Worm (Caenorhabditis elegans) whole organism, L1 larva: ENCODE results near the gene rmd-3.

Experiments used
- C16A3.4 ChIP-seq: fragments of 150-350 bp; optimal IDR thresholded peaks from 2 replicates; lab custom pipeline; 2014; ENCODE audit warnings: missing biosample characterization, missing genetic modification characterization
- C34B4.2 ChIP-seq: sonication (generic microtip); optimal IDR thresholded peaks from 2 replicates; lab custom pipeline; 2017; ENCODE audit warnings: mild to moderate bottlenecking, missing genetic modification characterization, missing compliant biosample characterization
- F16B12.6 ChIP-seq: fragments of 150-350 bp; optimal IDR thresholded peaks from 2 replicates; lab custom pipeline; 2014; ENCODE audit warnings: missing biosample characterization, missing genetic modification characterization
- aha-1 ChIP-seq: fragments of 150-350 bp; optimal IDR thresholded peaks from 2 replicates; lab custom pipeline; 2014; ENCODE audit warnings: missing biosample characterization, missing genetic modification characterization
- ama-1 ChIP-seq: fragments of 150-350 bp; optimal IDR thresholded peaks from 2 replicates; lab custom pipeline; 2014
- blmp-1 ChIP-seq: fragments of 150-350 bp; optimal IDR thresholded peaks from 2 replicates; lab custom pipeline; 2014; ENCODE audit warnings: missing biosample characterization, missing genetic modification characterization
- ceh-63 ChIP-seq: fragments of 200-800 bp; sonication (Bioruptor generic); optimal IDR thresholded peaks from 2 replicates; lab custom pipeline; 2018; ENCODE audit warnings: mild to moderate bottlenecking, missing genetic modification characterization, missing compliant biosample characterization
- ceh-8 ChIP-seq: fragments of 200-800 bp; sonication (Bioruptor generic); optimal IDR thresholded peaks from 2 replicates; lab custom pipeline; 2018; ENCODE audit warnings: mild to moderate bottlenecking, missing genetic modification characterization, moderate library complexity, missing compliant biosample characterization
- ceh-82 ChIP-seq, 3 experiments: fragments of 150-350 bp in 1 of 3; sonication (generic microtip) in 2 of 3; optimal IDR thresholded peaks; 2 replicates each; lab custom pipeline; 2014 to 2017; ENCODE audit warnings: missing biosample characterization in 3 of 3, missing genetic modification characterization in 3 of 3
- ceh-88 ChIP-seq: fragments of 200-800 bp; sonication (Bioruptor generic); IDR thresholded peaks from 2 replicates; pipeline ENCODE4 v1.3.6; 2022; ENCODE audit warnings: missing genetic modification characterization, missing compliant biosample characterization
- dpl-1 ChIP-seq, 3 experiments: fragments of 150-350 bp in 2 of 3; sonication (generic microtip) in 1 of 3; optimal IDR thresholded peaks; 2 replicates each; lab custom pipeline; 2014 to 2017; ENCODE audit warnings: missing biosample characterization in 3 of 3, missing genetic modification characterization in 3 of 3, missing genetic modification reagents in 3 of 3
- efl-1 ChIP-seq, 4 experiments: fragments of 150-350 bp; optimal IDR thresholded peaks in 3 of 4; peaks in 1 of 4; 1 replicate in 1 of 4; 2 replicates in 3 of 4; lab custom pipeline; 2014; ENCODE audit warnings: missing biosample characterization in 2 of 4, missing genetic modification characterization in 2 of 4, missing genetic modification reagents in 2 of 4
- efl-3 ChIP-seq: fragments of 200-800 bp; sonication (Bioruptor generic); optimal IDR thresholded peaks from 2 replicates; lab custom pipeline; 2018; ENCODE audit warnings: mild to moderate bottlenecking, missing genetic modification characterization, missing compliant biosample characterization
- egl-13 ChIP-seq: sonication (generic microtip); optimal IDR thresholded peaks from 2 replicates; lab custom pipeline; 2016; ENCODE audit warnings: missing genotype, missing genetic modification reagents, missing genetic modification characterization, missing compliant biosample characterization
- elt-3 ChIP-seq, 6 experiments: fragments of 150-350 bp in 1 of 6; sonication (generic microtip); optimal IDR thresholded peaks; 2 replicates each; lab custom pipeline; 2017 to 2018; ENCODE audit warnings: missing biosample characterization in 6 of 6, missing genetic modification characterization in 6 of 6, inconsistent platforms in 1 of 6
- grh-1 ChIP-seq: fragments of 200-800 bp; sonication (Bioruptor generic); IDR thresholded peaks from 2 replicates; pipeline ENCODE4 v1.3.6; 2022; ENCODE audit warnings: missing genetic modification reagents, missing genetic modification characterization, missing compliant biosample characterization
- hlh-4 ChIP-seq: sonication (generic microtip); optimal IDR thresholded peaks from 2 replicates; lab custom pipeline; 2016; ENCODE audit warnings: mild to moderate bottlenecking, missing genetic modification characterization, missing compliant biosample characterization
- hpl-2 ChIP-seq: fragments of 150-350 bp; optimal IDR thresholded peaks from 2 replicates; lab custom pipeline; 2014; ENCODE audit warnings: missing biosample characterization, missing genetic modification reagents, missing genetic modification characterization
- irx-1 ChIP-seq: sonication (generic microtip); optimal IDR thresholded peaks from 2 replicates; lab custom pipeline; 2016; ENCODE audit warnings: missing genetic modification characterization, missing compliant biosample characterization
- jun-1 ChIP-seq: fragments of 150-350 bp; optimal IDR thresholded peaks from 2 replicates; lab custom pipeline; 2014; ENCODE audit warnings: missing biosample characterization, missing genetic modification reagents, missing genetic modification characterization
- lin-14 ChIP-seq: fragments of 200-800 bp; sonication (Bioruptor generic); optimal IDR thresholded peaks from 2 replicates; lab custom pipeline; 2018; ENCODE audit warnings: mild to moderate bottlenecking, missing genetic modification characterization, moderate library complexity, missing compliant biosample characterization
- lin-35 ChIP-seq, 2 experiments: fragments of 150-350 bp; optimal IDR thresholded peaks; 2 replicates each; lab custom pipeline; 2014; ENCODE audit warnings: missing biosample characterization in 2 of 2, missing genetic modification characterization in 2 of 2, missing genetic modification reagents in 2 of 2
- lin-39 ChIP-seq: fragments of 150-350 bp; optimal IDR thresholded peaks from 2 replicates; lab custom pipeline; 2014; ENCODE audit warnings: missing biosample characterization, missing genetic modification reagents, missing genetic modification characterization
- lsy-2 ChIP-seq, 2 experiments: fragments of 150-350 bp; optimal IDR thresholded peaks; 2 replicates each; lab custom pipeline; 2014; ENCODE audit warnings: missing biosample characterization in 2 of 2, missing genetic modification characterization in 2 of 2
- mdl-1 ChIP-seq, 2 experiments: fragments of 150-350 bp; optimal IDR thresholded peaks; 2 replicates each; lab custom pipeline; 2014 to 2017; ENCODE audit warnings: missing biosample characterization in 2 of 2, missing genetic modification characterization in 2 of 2, inconsistent platforms in 1 of 2
- nhr-20 ChIP-seq: sonication (generic microtip); optimal IDR thresholded peaks from 2 replicates; lab custom pipeline; 2016; ENCODE audit warnings: mild to moderate bottlenecking, missing genetic modification characterization, missing compliant biosample characterization
- nhr-237 ChIP-seq: fragments of 150-350 bp; optimal IDR thresholded peaks from 2 replicates; lab custom pipeline; 2014; ENCODE audit warnings: missing biosample characterization, missing genetic modification characterization
- nhr-28 ChIP-seq: fragments of 150-350 bp; optimal IDR thresholded peaks from 2 replicates; lab custom pipeline; 2014; ENCODE audit warnings: missing biosample characterization, missing genetic modification characterization
- nhr-47 ChIP-seq: sonication (generic microtip); optimal IDR thresholded peaks from 2 replicates; lab custom pipeline; 2016; ENCODE audit warnings: mild to moderate bottlenecking, missing genetic modification characterization, moderate library complexity, missing compliant biosample characterization
- nhr-71 ChIP-seq: sonication (generic microtip); optimal IDR thresholded peaks from 2 replicates; lab custom pipeline; 2016; ENCODE audit warnings: mild to moderate bottlenecking, missing genetic modification characterization, moderate library complexity, missing compliant biosample characterization
- nhr-76 ChIP-seq: sonication (generic microtip); optimal IDR thresholded peaks from 2 replicates; lab custom pipeline; 2017; ENCODE audit warnings: missing biosample characterization, missing genetic modification characterization
- nhr-77 ChIP-seq: fragments of 150-350 bp; optimal IDR thresholded peaks from 2 replicates; lab custom pipeline; 2014; ENCODE audit warnings: missing biosample characterization, missing genetic modification characterization
- nhr-85 ChIP-seq: sonication (generic microtip); peaks from one replicate; lab custom pipeline; 2016; ENCODE audit warnings: missing genetic modification characterization, inconsistent platforms, missing compliant biosample characterization
- pag-3 ChIP-seq: sonication (generic microtip); optimal IDR thresholded peaks from 2 replicates; lab custom pipeline; 2017; ENCODE audit warnings: missing genetic modification characterization, mild to moderate bottlenecking, missing compliant biosample characterization, antibody characterized with exemption, borderline replicate concordance; ENCODE audit not compliant: insufficient read depth
- pax-3 ChIP-seq: fragments of 200-800 bp; sonication (Bioruptor generic); optimal IDR thresholded peaks from 2 replicates; lab custom pipeline; 2018; ENCODE audit warnings: mild to moderate bottlenecking, missing genetic modification characterization, moderate library complexity, missing compliant biosample characterization
- pqm-1 ChIP-seq: sonication (generic microtip); optimal IDR thresholded peaks from 3 replicates; lab custom pipeline; 2017; ENCODE audit warnings: missing biosample characterization, missing genetic modification characterization
- skn-1 ChIP-seq: fragments of 150-350 bp; optimal IDR thresholded peaks from 2 replicates; lab custom pipeline; 2014; ENCODE audit warnings: missing biosample characterization, missing genetic modification characterization
- snpc-4 ChIP-seq: fragments of 150-350 bp; optimal IDR thresholded peaks from 2 replicates; lab custom pipeline; 2014; ENCODE audit warnings: missing biosample characterization, missing genetic modification characterization
- snu-23 ChIP-seq: sonication (generic microtip); optimal IDR thresholded peaks from 2 replicates; lab custom pipeline; 2016; ENCODE audit warnings: missing genetic modification characterization, missing compliant biosample characterization
- sox-4 ChIP-seq: sonication (generic microtip); optimal IDR thresholded peaks from 2 replicates; lab custom pipeline; 2016; ENCODE audit warnings: missing genetic modification characterization, missing compliant biosample characterization
- sup-37 ChIP-seq: fragments of 200-800 bp; sonication (Bioruptor generic); optimal IDR thresholded peaks from 2 replicates; lab custom pipeline; 2018; ENCODE audit warnings: mild to moderate bottlenecking, missing genetic modification characterization, missing compliant biosample characterization
- swsn-7 ChIP-seq: sonication (generic microtip); optimal IDR thresholded peaks from 2 replicates; lab custom pipeline; 2016; ENCODE audit warnings: missing genetic modification characterization, missing compliant biosample characterization
- tbx-2 ChIP-seq: sonication (generic microtip); optimal IDR thresholded peaks from 2 replicates; lab custom pipeline; 2016; ENCODE audit warnings: missing genetic modification characterization, missing compliant biosample characterization
- tlp-1 ChIP-seq: fragments of 150-350 bp; optimal IDR thresholded peaks from 2 replicates; lab custom pipeline; 2014; ENCODE audit warnings: missing biosample characterization, missing genetic modification characterization
- unc-30 ChIP-seq: sonication (generic microtip); optimal IDR thresholded peaks from 2 replicates; lab custom pipeline; 2017; ENCODE audit warnings: missing biosample characterization, missing genetic modification characterization
- unc-86 ChIP-seq: sonication (generic microtip); optimal IDR thresholded peaks from 2 replicates; lab custom pipeline; 2016; ENCODE audit warnings: missing genetic modification characterization, missing compliant biosample characterization
- ztf-4 ChIP-seq: fragments of 150-350 bp; optimal IDR thresholded peaks from 2 replicates; lab custom pipeline; 2014; ENCODE audit warnings: missing biosample characterization, missing genetic modification characterization

The rmd-3 gene

ce11 chrII:11307332-11307731 lies 32.1 kb downstream of the rmd-3 start:
- TF ChIP-seq ceh-88 (GFP tag; lab: Robert Waterston, UW) = no peak
- no peak for TF ChIP-seq pqm-1
- TF ChIP-seq lin-14 = peak; percentile 29
- no peak for TF ChIP-seq nhr-28 (tag; lab: Kevin White, UChicago)
- no peak for TF ChIP-seq snpc-4 (tag; lab: Kevin White, UChicago)
- TF ChIP-seq pag-3 (tag; lab: Kevin White, UChicago) = no peak
- no peak for TF ChIP-seq hpl-2 (GFP tag; lab: Kevin White, UChicago)
- TF ChIP-seq tlp-1 (tag; lab: Kevin White, UChicago) = no peak
- TF ChIP-seq efl-3 (GFP tag; lab: Kevin White, UChicago) = no peak
- TF ChIP-seq efl-1 (optimal IDR thresholded peaks at IDR 0.05; lab: Kevin White, UChicago) = no peak
- peak in 1 of 2 experiments; percentile 73 for TF ChIP-seq efl-1 (GFP tag; optimal IDR thresholded peaks at IDR 0.05 in 1 of 2; lab: Kevin White, UChicago)
- no peak for TF ChIP-seq aha-1
- no peak for TF ChIP-seq unc-30 (tag; lab: Kevin White, UChicago)
- TF ChIP-seq lin-39 (tag; lab: Kevin White, UChicago) = no peak
- TF ChIP-seq lin-35 (GFP tag; optimal IDR thresholded peaks at IDR 0.05; lab: Kevin White, UChicago) = peak in 1 of 2 experiments; percentile 43
- no peak for TF ChIP-seq C34B4.2 (tag; lab: Kevin White, UChicago)
- no peak for TF ChIP-seq swsn-7 (tag; lab: Kevin White, UChicago)
- TF ChIP-seq pax-3 = no peak
- TF ChIP-seq jun-1 (tag; lab: Kevin White, UChicago) = no peak
- no peak for TF ChIP-seq F16B12.6 (tag; lab: Kevin White, UChicago)
- TF ChIP-seq elt-3 (tag; optimal IDR thresholded peaks at IDR 0.05; lab: Kevin White, UChicago) = peak in 1 of 6 experiments; percentile 39
- TF ChIP-seq nhr-77 = no peak
- TF ChIP-seq sox-4 (tag; lab: Kevin White, UChicago) = no peak
- peak; percentile 77 for TF ChIP-seq nhr-85 (tag; lab: Kevin White, UChicago)
- no peak for TF ChIP-seq ceh-63 (GFP tag; lab: Kevin White, UChicago)
- TF ChIP-seq hlh-4 (tag; lab: Kevin White, UChicago) = no peak
- no peak for TF ChIP-seq nhr-71 (tag; lab: Kevin White, UChicago)
- TF ChIP-seq sup-37 (GFP tag; lab: Kevin White, UChicago) = no peak
- TF ChIP-seq blmp-1 (tag; lab: Kevin White, UChicago) = peak; percentile 94
- peak in 1 of 2 experiments; percentile 10 for TF ChIP-seq mdl-1 (tag; optimal IDR thresholded peaks at IDR 0.05; lab: Kevin White, UChicago)
- no peak for TF ChIP-seq egl-13 (tag; lab: Kevin White, UChicago)
- TF ChIP-seq C16A3.4 (tag; lab: Kevin White, UChicago) = no peak

- TF ChIP-seq tbx-2 (tag; lab: Kevin White, UChicago) (peak; percentile 15), nhr-76 (tag; lab: Kevin White, UChicago) (no peak), efl-1 (optimal IDR thresholded peaks at IDR 0.05; lab: Kevin White, UChicago) (peak; percentile 43 to 58), efl-1 (GFP tag; optimal IDR thresholded peaks at IDR 0.05 in 1 of 2; lab: Kevin White, UChicago) (peak in 1 of 2 experiments; percentile 89), skn-1 (tag; lab: Kevin White, UChicago) (peak; percentile 24), irx-1 (tag; lab: Kevin White, UChicago) (no peak), hpl-2 (GFP tag; lab: Kevin White, UChicago) (no peak), ama-1 (no peak), nhr-47 (peak; percentile 24), nhr-71 (tag; lab: Kevin White, UChicago) (peak; percentile 3), lsy-2 (tag; optimal IDR thresholded peaks at IDR 0.05; lab: Kevin White, UChicago) (peak in 1 of 2 experiments; percentile 25), grh-1 (GFP tag; lab: Robert Waterston, UW) (peak; percentile 31; the same call in 1 of the 2 replicates), ztf-4 (tag; lab: Kevin White, UChicago) (no peak), nhr-85 (tag; lab: Kevin White, UChicago) (peak; percentile 31), dpl-1 (GFP tag; optimal IDR thresholded peaks at IDR 0.05; lab: Kevin White, UChicago) (peak in 1 of 3 experiments; percentile 4), ceh-8 (GFP tag; lab: Kevin White, UChicago) (no peak), lin-14 (peak; percentile 57), swsn-7 (tag; lab: Kevin White, UChicago) (peak; percentile 25), ceh-82 (tag; optimal IDR thresholded peaks at IDR 0.05; lab: Kevin White, UChicago) (peak in 1 of 3 experiments; percentile 21), unc-86 (tag; lab: Kevin White, UChicago) (peak; percentile 53), nhr-20 (tag; lab: Kevin White, UChicago) (peak; percentile 10), pag-3 (tag; lab: Kevin White, UChicago) (no peak), snu-23 (GFP tag; lab: Kevin White, UChicago) (peak; percentile 14), lin-35 (GFP tag; optimal IDR thresholded peaks at IDR 0.05; lab: Kevin White, UChicago) (peak; percentile 0 to 9), egl-13 (tag; lab: Kevin White, UChicago) (no peak), nhr-237 (tag; lab: Kevin White, UChicago) (no peak), ceh-88 (GFP tag; lab: Robert Waterston, UW) (peak; percentile 13; the same call in 1 of the 2 replicates)
Measured at ce11 chrII:11305627-11306449, 33.6 kb downstream of the rmd-3 start, which contains the start of gene rsf-1. Gene rsf-1, plus strand, starts transcription at chrII:11306399.
